Fruit fly (Drosophila melanogaster): Measurements from ENCODE around the gene CG10853.
A peak's percentile ranks its signal among the peaks of the same experiment; 100 is the strongest.

The CG10853 gene

dm6 chr3L:3908838-3909810 is 38.6 kb upstream of the CG10853 start (continued):
- TF ChIP-seq CG42726 (GFP tag; IDR thresholded peaks at IDR 0.05; ENCODE audit: partially characterized antibody) (peak; percentile 73), Ptx1 (GFP tag; IDR thresholded peaks at IDR 0.05) (no peak), CG6254 (GFP tag; optimal IDR thresholded peaks at IDR 0.05) (no peak), mam (GFP tag; optimal IDR thresholded peaks at IDR 0.05) (no peak), Sox102F (GFP tag; optimal IDR thresholded peaks at IDR 0.05) (no peak), pho (GFP tag; optimal IDR thresholded peaks at IDR 0.05) (no peak), CG1602 (GFP tag; optimal IDR thresholded peaks at IDR 0.05) (no peak), da (GFP tag; optimal IDR thresholded peaks at IDR 0.05) (no peak), Sox100B (GFP tag; optimal IDR thresholded peaks at IDR 0.05) (no peak), Drgx (GFP tag; IDR thresholded peaks at IDR 0.05) (no peak), gfzf (GFP tag; optimal IDR thresholded peaks at IDR 0.05) (peak; percentile 86), knrl (GFP tag; IDR thresholded peaks at IDR 0.05; ENCODE audit: partially characterized antibody) (peak; percentile 59), CG8765 (GFP tag; IDR thresholded peaks at IDR 0.05) (no peak), BtbVII (GFP tag; optimal IDR thresholded peaks at IDR 0.05) (no peak), Dip3 (GFP tag; optimal IDR thresholded peaks at IDR 0.05) (no peak), vvl (GFP tag; IDR thresholded peaks at IDR 0.05) (no peak), h (optimal IDR thresholded peaks at IDR 0.05) (no peak), Doc2 (GFP tag; IDR thresholded peaks at IDR 0.05) (no peak), CG11247 (GFP tag; IDR thresholded peaks at IDR 0.05) (no peak), slou (GFP tag; optimal IDR thresholded peaks at IDR 0.05) (no peak), Ssrp (tag; optimal IDR thresholded peaks at IDR 0.05) (no peak), sc (optimal IDR thresholded peaks at IDR 0.05) (no peak), sc (GFP tag; optimal IDR thresholded peaks at IDR 0.05) (no peak), pfk (GFP tag; optimal IDR thresholded peaks at IDR 0.05) (no peak), CG12219 (GFP tag; optimal IDR thresholded peaks at IDR 0.05) (no peak), inv (GFP tag; IDR thresholded peaks at IDR 0.05; ENCODE audit: partially characterized antibody) (peak; percentile 45; the same call in 1 of the 2 replicates), Meics (GFP tag; optimal IDR thresholded peaks at IDR 0.05) (no peak), CG33557 (GFP tag; optimal IDR thresholded peaks at IDR 0.05) (no peak), CG2199 (GFP tag; IDR thresholded peaks at IDR 0.05) (no peak), sug (tag; optimal IDR thresholded peaks at IDR 0.05) (peak; percentile 14), CG2712 (tag; optimal IDR thresholded peaks at IDR 0.05) (peak; percentile 40), dati (GFP tag; IDR thresholded peaks at IDR 0.05) (no peak), CG1832 (GFP tag; optimal IDR thresholded peaks at IDR 0.05) (no peak), row (GFP tag; IDR thresholded peaks at IDR 0.05) (no peak), gro (GFP tag; optimal IDR thresholded peaks at IDR 0.05) (no peak), CG31441 (GFP tag; IDR thresholded peaks at IDR 0.05) (no peak), Hsf (GFP tag; optimal IDR thresholded peaks at IDR 0.05) (no peak), CG2129 (GFP tag; IDR thresholded peaks at IDR 0.05; ENCODE audit: partially characterized antibody) (0 out of 2 replicates have a peak, but pooled peaks have one; percentile 27), hb (GFP tag; IDR thresholded peaks at IDR 0.05; ENCODE audit: partially characterized antibody) (no peak), Sry-δ (GFP tag; optimal IDR thresholded peaks at IDR 0.05) (peak; percentile 90), CG3847 (GFP tag; IDR thresholded peaks at IDR 0.05) (no peak), wor (GFP tag; IDR thresholded peaks at IDR 0.05) (no peak), rib (GFP tag; IDR thresholded peaks at IDR 0.05) (0 out of 2 replicates have a peak, but pooled peaks have one; percentile 36), CG8944 (GFP tag; optimal IDR thresholded peaks at IDR 0.05) (no peak), kay (GFP tag; optimal IDR thresholded peaks at IDR 0.05) (no peak), YL-1 (GFP tag; optimal IDR thresholded peaks at IDR 0.05) (peak; percentile 31), crc (GFP tag; optimal IDR thresholded peaks at IDR 0.05) (no peak), CG34376 (GFP tag; optimal IDR thresholded peaks at IDR 0.05) (no peak), CG11723 (GFP tag; optimal IDR thresholded peaks at IDR 0.05) (no peak), CG9797 (GFP tag; optimal IDR thresholded peaks at IDR 0.05) (peak; percentile 47)
